Worm (Caenorhabditis elegans): ENCODE data around the gene Y39G8B.1.
"Not testable (repeated sequence)": the region's sequence is repeated elsewhere in the genome, so short reads cannot be mapped to it uniquely, and the experiment has no call there.

ce11 chrII:14000044-14000443, 26.4 kb upstream of the Y39G8B.1 start, which contains the start of gene F01D5.3:
- TF ChIP-seq him-1, dao-5 (tag; optimal IDR thresholded peaks at IDR 0.05): not testable (repeated sequence)
